Worm (Caenorhabditis elegans): ENCODE results near the gene klp-7.

Gene klp-7

ce11 chrIII:10807956-10808355 is 2.2 kb downstream of the klp-7 start (continued):
- no peak for TF ChIP-seq ceh-32 (tag; optimal IDR thresholded peaks at IDR 0.05; ENCODE audit: poor library complexity)
- no peak for TF ChIP-seq vab-7 (GFP tag; IDR thresholded peaks at IDR 0.05)
- 0 out of 2 replicates have a peak, but pooled peaks have one; percentile 7 for TF ChIP-seq egl-43 (GFP tag; IDR thresholded peaks at IDR 0.05)
- TF ChIP-seq nhr-11 (tag; optimal IDR thresholded peaks at IDR 0.05) = peak; percentile 27
- TF ChIP-seq nhr-28 (tag; optimal IDR thresholded peaks at IDR 0.05) = no peak
- TF ChIP-seq gei-8 (GFP tag; optimal IDR thresholded peaks at IDR 0.05) = no peak
- TF ChIP-seq spr-3 (GFP tag; optimal IDR thresholded peaks at IDR 0.05) = no peak
- no peak for TF ChIP-seq lin-39 (tag; optimal IDR thresholded peaks at IDR 0.05)
- TF ChIP-seq rbr-2 (tag; optimal IDR thresholded peaks at IDR 0.05) = peak; percentile 34
- no peak for TF ChIP-seq madf-5 (GFP tag; IDR thresholded peaks at IDR 0.05)
- TF ChIP-seq lin-29 (GFP tag; IDR thresholded peaks at IDR 0.05) = no peak
- TF ChIP-seq dmd-6 (GFP tag; IDR thresholded peaks at IDR 0.05) = no peak; the same call in 1 of the 2 replicates
- no peak; the same call in 1 of the 2 replicates for TF ChIP-seq ceh-20 (GFP tag; IDR thresholded peaks at IDR 0.05)
- TF ChIP-seq hlh-11 (tag; optimal IDR thresholded peaks at IDR 0.05) = peak; percentile 55
- no peak for TF ChIP-seq zip-2 (tag; optimal IDR thresholded peaks at IDR 0.05)
- TF ChIP-seq nhr-48 (tag; optimal IDR thresholded peaks at IDR 0.05) = no peak
- 0 out of 2 replicates have a peak, but pooled peaks have one; percentile 14 for TF ChIP-seq arid-1 (GFP tag; conservative IDR thresholded peaks at IDR 0.05)
- peak; percentile 64; the same call in 1 of the 2 replicates for TF ChIP-seq hmg-1.1 (GFP tag; IDR thresholded peaks at IDR 0.05)
- no peak for TF ChIP-seq zip-11 (GFP tag; IDR thresholded peaks at IDR 0.05)
- no peak for TF ChIP-seq nhr-237 (tag; optimal IDR thresholded peaks at IDR 0.05)
- TF ChIP-seq hif-1 (tag; optimal IDR thresholded peaks at IDR 0.05) = peak in 1 of 2 experiments; percentile 20
- no peak for TF ChIP-seq tra-1 (GFP tag; IDR thresholded peaks at IDR 0.05)
- no peak for TF ChIP-seq sdz-12 (GFP tag; optimal IDR thresholded peaks at IDR 0.05)
- TF ChIP-seq hlh-30 (tag; optimal IDR thresholded peaks at IDR 0.05; ENCODE audit: insufficient read depth) = no peak
- no peak for TF ChIP-seq R02D3.7 (tag; optimal IDR thresholded peaks at IDR 0.05)
- peak; percentile 61; the same call in 1 of the 2 replicates for TF ChIP-seq lim-7 (GFP tag; IDR thresholded peaks at IDR 0.05)
- no peak for TF ChIP-seq nhr-77 (tag; optimal IDR thresholded peaks at IDR 0.05)
- TF ChIP-seq F37D6.2 (tag; optimal IDR thresholded peaks at IDR 0.05) = no peak
- peak; percentile 53 for TF ChIP-seq set-16 (GFP tag; IDR thresholded peaks at IDR 0.05)
- TF ChIP-seq D1046.2 (GFP tag; IDR thresholded peaks at IDR 0.05) = 0 out of 2 replicates have a peak, but pooled peaks have one; percentile 25
- no peak; the same call in 1 of the 2 replicates for TF ChIP-seq lin-38 (GFP tag; IDR thresholded peaks at IDR 0.05)
- no peak for TF ChIP-seq lsy-2 (tag; optimal IDR thresholded peaks at IDR 0.05)
- TF ChIP-seq nhr-25 (tag; optimal IDR thresholded peaks at IDR 0.05; ENCODE audit: borderline replicate concordance, insufficient read depth) = no peak
- TF ChIP-seq ztf-7 (tag; optimal IDR thresholded peaks at IDR 0.05) = no peak
- TF ChIP-seq mdl-1 (tag; optimal IDR thresholded peaks at IDR 0.05) = no peak
- no peak for TF ChIP-seq egl-27 (tag; optimal IDR thresholded peaks at IDR 0.05)
- 0 out of 2 replicates have a peak, but pooled peaks have one; percentile 5 for TF ChIP-seq dmd-8 (GFP tag; IDR thresholded peaks at IDR 0.05)
- TF ChIP-seq snpc-4 (tag; optimal IDR thresholded peaks at IDR 0.05) = no peak
- no peak for TF ChIP-seq unc-62 (GFP tag; optimal IDR thresholded peaks at IDR 0.05 in 1 of 2)
- TF ChIP-seq unc-62 (tag; optimal IDR thresholded peaks at IDR 0.05) = no peak
- TF ChIP-seq mep-1 (tag; optimal IDR thresholded peaks at IDR 0.05) = peak; percentile 19
- no peak for TF ChIP-seq pqm-1 (tag; optimal IDR thresholded peaks at IDR 0.05)
- TF ChIP-seq lir-3 (tag; optimal IDR thresholded peaks at IDR 0.05) = no peak
- TF ChIP-seq zfp-2 (tag; optimal IDR thresholded peaks at IDR 0.05) = no peak
- peak; percentile 34 for TF ChIP-seq dpl-1 (GFP tag; optimal IDR thresholded peaks at IDR 0.05)
- TF ChIP-seq daf-8 (GFP tag; IDR thresholded peaks at IDR 0.05) = no peak
- no peak for TF ChIP-seq spr-1 (tag; optimal IDR thresholded peaks at IDR 0.05)
- 0 out of 2 replicates have a peak, but pooled peaks have one; percentile 37 for TF ChIP-seq ctbp-1 (GFP tag; IDR thresholded peaks at IDR 0.05)
